Worm (Caenorhabditis elegans) whole organism, L3 larva: ENCODE results near the gene nhr-209.

Experiments used
- ZK546.5 ChIP-seq: sonication (generic microtip); optimal IDR thresholded peaks from 2 replicates; lab custom pipeline; 2017; ENCODE audit warnings: missing biosample characterization, missing genetic modification characterization
- aly-2 ChIP-seq: fragments of 150-350 bp; optimal IDR thresholded peaks from 2 replicates; lab custom pipeline; 2014; ENCODE audit warnings: missing biosample characterization, missing genetic modification characterization
- ama-1 ChIP-seq: fragments of 150-350 bp; optimal IDR thresholded peaks from 2 replicates; lab custom pipeline; 2018
- ceh-28 ChIP-seq: fragments of 150-350 bp; optimal IDR thresholded peaks from 2 replicates; lab custom pipeline; 2014; ENCODE audit warnings: missing biosample characterization, missing genetic modification reagents, missing genetic modification characterization
- ceh-82 ChIP-seq: fragments of 150-350 bp; optimal IDR thresholded peaks from 2 replicates; lab custom pipeline; 2014; ENCODE audit warnings: missing biosample characterization, missing genetic modification characterization
- daf-12 ChIP-seq: fragments of 150-350 bp; optimal IDR thresholded peaks from 2 replicates; lab custom pipeline; 2014; ENCODE audit warnings: missing biosample characterization, missing genetic modification reagents, missing genetic modification characterization
- egl-27 ChIP-seq: sonication (generic microtip); optimal IDR thresholded peaks from 4 replicates; lab custom pipeline; 2017; ENCODE audit warnings: missing biosample characterization, missing genetic modification reagents, missing genetic modification characterization
- egl-5 ChIP-seq: fragments of 150-350 bp; optimal IDR thresholded peaks from 2 replicates; lab custom pipeline; 2017; ENCODE audit warnings: missing biosample characterization, missing genetic modification reagents, missing genetic modification characterization, inconsistent platforms
- elt-2 ChIP-seq: sonication (generic microtip); optimal IDR thresholded peaks from 2 replicates; lab custom pipeline; 2016; ENCODE audit warnings: missing genetic modification reagents, mild to moderate bottlenecking, missing genetic modification characterization, missing compliant biosample characterization
- eor-1 ChIP-seq, 2 experiments: fragments of 150-350 bp; optimal IDR thresholded peaks; 2 replicates each; lab custom pipeline; 2014 to 2018; ENCODE audit warnings: missing biosample characterization in 2 of 2, missing genetic modification characterization in 2 of 2
- fkh-10 ChIP-seq: sonication (generic microtip); optimal IDR thresholded peaks from 2 replicates; lab custom pipeline; 2017; ENCODE audit warnings: missing biosample characterization, missing genetic modification reagents, missing genetic modification characterization
- fkh-2 ChIP-seq: fragments of 150-350 bp; optimal IDR thresholded peaks from 2 replicates; lab custom pipeline; 2014; ENCODE audit warnings: missing biosample characterization, missing genetic modification reagents, missing genetic modification characterization
- fos-1 ChIP-seq: fragments of 150-350 bp; optimal IDR thresholded peaks from 2 replicates; lab custom pipeline; 2014; ENCODE audit warnings: missing biosample characterization, missing genetic modification characterization
- hmg-11 ChIP-seq: sonication (generic microtip); optimal IDR thresholded peaks from 2 replicates; lab custom pipeline; 2016; ENCODE audit warnings: missing genetic modification characterization, missing compliant biosample characterization
- jun-1 ChIP-seq: fragments of 150-350 bp; optimal IDR thresholded peaks from 2 replicates; lab custom pipeline; 2014; ENCODE audit warnings: missing biosample characterization, missing genetic modification reagents, missing genetic modification characterization
- lin-15B ChIP-seq: fragments of 150-350 bp; optimal IDR thresholded peaks from 2 replicates; lab custom pipeline; 2014; ENCODE audit warnings: missing biosample characterization, missing genetic modification characterization
- lsy-12 ChIP-seq: sonication (generic microtip); optimal IDR thresholded peaks from 2 replicates; lab custom pipeline; 2016; ENCODE audit warnings: mild to moderate bottlenecking, missing genetic modification characterization, missing compliant biosample characterization
- mdl-1 ChIP-seq: fragments of 150-350 bp; optimal IDR thresholded peaks from 2 replicates; lab custom pipeline; 2014; ENCODE audit warnings: missing biosample characterization, missing genetic modification characterization
- mml-1 ChIP-seq: fragments of 150-350 bp; sonication (generic microtip); optimal IDR thresholded peaks from 3 replicates; lab custom pipeline; 2014; ENCODE audit warnings: missing biosample characterization, missing genetic modification characterization
- nfya-1 ChIP-seq: sonication (generic microtip); optimal IDR thresholded peaks from 2 replicates; lab custom pipeline; 2017; ENCODE audit warnings: missing genetic modification characterization, mild to moderate bottlenecking, missing compliant biosample characterization, antibody characterized with exemption, moderate library complexity; ENCODE audit not compliant: insufficient read depth
- nhr-11 ChIP-seq: fragments of 150-350 bp; optimal IDR thresholded peaks from 2 replicates; lab custom pipeline; 2014; ENCODE audit warnings: missing biosample characterization, missing genetic modification characterization
- nhr-12 ChIP-seq: fragments of 150-350 bp; optimal IDR thresholded peaks from 2 replicates; lab custom pipeline; 2014; ENCODE audit warnings: missing biosample characterization, missing genetic modification characterization
- nhr-23 ChIP-seq: fragments of 150-350 bp; optimal IDR thresholded peaks from 2 replicates; lab custom pipeline; 2014; ENCODE audit warnings: missing biosample characterization, missing genetic modification reagents, missing genetic modification characterization
- nhr-237 ChIP-seq: fragments of 150-350 bp; optimal IDR thresholded peaks from 2 replicates; lab custom pipeline; 2014; ENCODE audit warnings: missing biosample characterization, missing genetic modification characterization
- nhr-25 ChIP-seq: sonication (generic microtip); optimal IDR thresholded peaks from 2 replicates; lab custom pipeline; 2017; ENCODE audit warnings: missing biosample characterization, missing genetic modification characterization
- nhr-28 ChIP-seq: fragments of 150-350 bp; optimal IDR thresholded peaks from 2 replicates; lab custom pipeline; 2014; ENCODE audit warnings: missing biosample characterization, missing genetic modification characterization
- nhr-43 ChIP-seq: sonication (generic microtip); optimal IDR thresholded peaks from 2 replicates; lab custom pipeline; 2016; ENCODE audit warnings: mild to moderate bottlenecking, missing genetic modification characterization, missing compliant biosample characterization; ENCODE audit not compliant: poor library complexity, severe bottlenecking
- nhr-76 ChIP-seq: fragments of 150-350 bp; sonication (generic microtip); optimal IDR thresholded peaks from 5 replicates; lab custom pipeline; 2014; ENCODE audit warnings: missing biosample characterization, missing genetic modification characterization
- nhr-77 ChIP-seq: fragments of 150-350 bp; optimal IDR thresholded peaks from 2 replicates; lab custom pipeline; 2014; ENCODE audit warnings: missing biosample characterization, missing genetic modification characterization
- pha-4 ChIP-seq: fragments of 150-350 bp; optimal IDR thresholded peaks from 2 replicates; lab custom pipeline; 2014; ENCODE audit warnings: missing biosample characterization, missing genetic modification reagents, missing genetic modification characterization
- sea-2 ChIP-seq: fragments of 150-350 bp; sonication (generic microtip); optimal IDR thresholded peaks from 4 replicates; lab custom pipeline; 2014; ENCODE audit warnings: missing biosample characterization, missing genetic modification reagents, missing genetic modification characterization
- skn-1 ChIP-seq: fragments of 150-350 bp; optimal IDR thresholded peaks from 2 replicates; lab custom pipeline; 2014; ENCODE audit warnings: missing biosample characterization, missing genetic modification characterization
- snpc-4 ChIP-seq: fragments of 150-350 bp; optimal IDR thresholded peaks from 2 replicates; lab custom pipeline; 2014; ENCODE audit warnings: missing biosample characterization, missing genetic modification characterization
- tbx-2 ChIP-seq: sonication (generic microtip); optimal IDR thresholded peaks from 2 replicates; lab custom pipeline; 2016; ENCODE audit warnings: mild to moderate bottlenecking, missing genetic modification characterization, missing compliant biosample characterization
- unc-39 ChIP-seq: sonication (generic microtip); optimal IDR thresholded peaks from 4 replicates; lab custom pipeline; 2017; ENCODE audit warnings: missing biosample characterization, missing genetic modification characterization
- unc-62 ChIP-seq: fragments of 150-350 bp; sonication (generic microtip); optimal IDR thresholded peaks from 4 replicates; lab custom pipeline; 2014; ENCODE audit warnings: missing biosample characterization, missing genetic modification reagents, missing genetic modification characterization
- zag-1 ChIP-seq: fragments of 150-350 bp; optimal IDR thresholded peaks from 2 replicates; lab custom pipeline; 2014; ENCODE audit warnings: missing biosample characterization, missing genetic modification characterization
- ztf-11 ChIP-seq: fragments of 150-350 bp; optimal IDR thresholded peaks from 2 replicates; lab custom pipeline; 2014; ENCODE audit warnings: missing biosample characterization, missing genetic modification characterization
- ztf-4 ChIP-seq: fragments of 150-350 bp; optimal IDR thresholded peaks from 2 replicates; lab custom pipeline; 2014; ENCODE audit warnings: missing biosample characterization, missing genetic modification characterization

Gene nhr-209

DNA sequence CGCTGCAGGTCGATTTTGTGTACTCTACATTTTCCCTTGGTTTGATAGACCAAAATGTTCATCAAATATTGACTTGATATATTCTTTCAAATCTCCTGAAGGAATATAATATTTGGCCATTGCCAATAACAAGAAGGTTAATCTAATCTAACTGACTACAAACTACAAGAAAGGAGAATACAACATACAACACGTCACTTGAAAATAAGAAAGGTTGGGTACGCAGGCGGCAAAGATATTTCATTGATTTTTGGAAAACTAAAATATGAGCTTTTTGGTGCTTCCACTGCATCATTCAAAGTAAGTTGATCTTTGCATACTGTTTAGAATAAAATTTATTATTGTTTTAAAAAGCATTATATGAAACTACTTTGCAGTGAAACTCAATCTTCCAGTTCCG lies at the start of gene nhr-209:
nhr-209 (plus strand) TSS at position 27 of the 400 bp plus-strand sequence.
- TF ChIP-seq hmg-11 (tag; lab: Kevin White, UChicago) (no peak), nhr-77 (tag; lab: Kevin White, UChicago) (no peak), ztf-4 (tag; lab: Kevin White, UChicago) (no peak), tbx-2 (tag; lab: Kevin White, UChicago) (no peak), ama-1 (lab: Kevin White, UChicago) (no peak), unc-62 (GFP tag; lab: Kevin White, UChicago) (no peak), daf-12 (tag; lab: Kevin White, UChicago) (no peak), ztf-11 (tag; lab: Kevin White, UChicago) (no peak), egl-5 (no peak), fkh-10 (no peak), eor-1 (tag; optimal IDR thresholded peaks at IDR 0.05; lab: Kevin White, UChicago) (no peak), ZK546.5 (tag; lab: Kevin White, UChicago) (no peak), nhr-28 (tag; lab: Kevin White, UChicago) (no peak), snpc-4 (tag; lab: Kevin White, UChicago) (no peak), zag-1 (no peak), egl-27 (tag; lab: Kevin White, UChicago) (no peak), fkh-2 (tag; lab: Kevin White, UChicago) (no peak), nhr-237 (tag; lab: Kevin White, UChicago) (no peak), lin-15B (tag; lab: Kevin White, UChicago) (no peak), nhr-11 (tag; lab: Kevin White, UChicago) (no peak)

DNA sequence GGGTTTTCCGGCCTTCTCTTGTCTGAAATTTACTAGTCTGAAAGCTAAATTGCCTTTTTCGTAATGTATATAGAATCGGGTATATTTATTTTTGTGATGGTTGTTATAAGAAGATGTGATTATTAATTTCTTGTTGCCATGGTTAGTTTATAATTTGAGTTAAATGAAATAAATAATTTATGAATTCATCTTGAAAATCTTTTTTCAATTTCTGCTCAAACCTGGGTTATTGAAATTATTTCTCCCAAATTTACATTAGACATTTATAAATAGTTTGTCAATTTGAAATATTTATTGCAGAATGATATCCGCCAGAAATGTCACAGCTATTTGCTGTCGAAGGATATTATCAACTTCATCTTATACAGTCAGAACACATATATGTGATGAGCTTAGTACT lies 49.5 kb upstream of the nhr-209 start, which contains the start of gene dars-2:
dars-2 (plus strand) TSS at position 301 of the 400 bp plus-strand sequence.
- TF ChIP-seq ama-1 (lab: Kevin White, UChicago) (no peak), nhr-28 (tag; lab: Kevin White, UChicago) (no peak), eor-1 (tag; optimal IDR thresholded peaks at IDR 0.05; lab: Kevin White, UChicago) (no peak), tbx-2 (tag; lab: Kevin White, UChicago) (no peak), ztf-11 (tag; lab: Kevin White, UChicago) (no peak)

DNA sequence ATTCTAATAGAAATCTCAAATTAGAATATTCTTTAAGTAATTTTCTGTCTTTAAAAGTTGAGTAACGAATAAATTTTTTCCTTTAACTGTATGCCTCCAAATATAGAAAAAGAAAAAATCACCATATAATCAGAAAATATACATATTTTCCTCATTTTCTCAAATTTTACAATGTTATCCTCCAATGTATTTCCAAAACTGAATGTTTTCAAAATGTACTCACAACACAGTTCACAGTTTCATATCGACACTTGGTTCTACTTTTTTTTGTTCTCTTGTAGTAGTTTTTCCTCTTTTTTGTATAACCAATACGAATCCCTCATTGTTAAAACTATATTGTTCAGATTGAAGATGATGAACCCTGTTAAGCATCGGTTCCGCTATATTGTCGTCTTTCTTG lies 44.4 kb upstream of the nhr-209 start, which contains the start of gene F10C2.7:
F10C2.7 (plus strand) TSS at position 301 of the 400 bp plus-strand sequence.
- TF ChIP-seq nhr-12 (tag; lab: Kevin White, UChicago) (no peak), sea-2 (GFP tag; lab: Kevin White, UChicago) (no peak), nhr-23 (no peak), aly-2 (tag; lab: Kevin White, UChicago) (no peak), nhr-77 (tag; lab: Kevin White, UChicago) (no peak), daf-12 (tag; lab: Kevin White, UChicago) (no peak), ceh-82 (tag; lab: Kevin White, UChicago) (no peak), nhr-28 (tag; lab: Kevin White, UChicago) (no peak), fos-1 (no peak), mml-1 (tag; lab: Kevin White, UChicago) (no peak), hmg-11 (tag; lab: Kevin White, UChicago) (no peak), nhr-237 (tag; lab: Kevin White, UChicago) (no peak)
- TF ChIP-seq, all 47 proteins: peak for 0

DNA sequence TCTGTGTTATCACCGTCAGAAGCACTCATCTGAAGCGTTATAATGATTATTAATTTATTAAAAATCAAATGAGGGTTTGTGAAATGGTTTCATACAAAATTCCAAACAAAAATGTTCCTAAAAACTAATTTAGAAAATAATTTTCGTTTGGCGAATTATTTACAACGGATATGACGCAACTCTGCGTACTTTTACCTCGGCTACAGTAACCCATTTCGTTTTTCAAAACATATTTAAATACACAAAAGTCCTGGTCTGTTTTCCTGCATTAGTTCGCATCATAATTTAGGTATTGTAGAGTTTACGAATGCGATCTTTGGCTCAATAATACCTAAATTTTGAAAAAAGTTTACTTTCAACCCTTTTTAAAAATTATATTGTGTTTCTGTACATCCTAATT lies 38.2 kb upstream of the nhr-209 start, which contains the start of gene R07B7.2:
R07B7.2 (minus strand) TSS at position 35 of the 400 bp plus-strand sequence.
- no peak for TF ChIP-seq aly-2 (tag; lab: Kevin White, UChicago)
- no peak for TF ChIP-seq skn-1
- no peak for TF ChIP-seq fkh-2 (tag; lab: Kevin White, UChicago)
- TF ChIP-seq tbx-2 (tag; lab: Kevin White, UChicago) = no peak
- no peak for TF ChIP-seq fos-1
- no peak for TF ChIP-seq mdl-1
- TF ChIP-seq lsy-12 (tag; lab: Kevin White, UChicago) = no peak
- no peak for TF ChIP-seq nhr-43 (tag; lab: Kevin White, UChicago)
- TF ChIP-seq nhr-76 (tag; lab: Kevin White, UChicago) = no peak
- TF ChIP-seq ztf-11 (tag; lab: Kevin White, UChicago) = no peak

DNA sequence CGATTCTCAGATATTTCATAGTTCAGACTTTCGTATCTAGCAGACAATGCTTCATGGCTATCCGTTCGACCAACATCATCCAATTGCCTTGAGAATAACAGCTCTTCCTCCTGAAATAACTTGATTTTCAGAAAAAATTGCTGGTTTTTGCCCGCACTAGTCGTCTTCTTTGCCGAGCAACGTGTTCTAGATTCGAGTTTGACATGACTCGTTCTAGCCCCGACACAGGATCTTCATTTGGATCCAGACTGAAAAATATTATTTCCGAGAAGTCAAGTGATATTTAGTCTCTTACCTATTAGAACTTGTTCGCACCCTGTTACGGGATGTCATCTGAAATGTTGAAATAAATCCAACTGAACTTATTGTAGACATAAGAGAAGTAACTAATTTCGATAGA lies 34.9 kb upstream of the nhr-209 start, which contains the start of gene clh-6:
clh-6 (minus strand) TSS at position 333 of the 400 bp plus-strand sequence.
- TF ChIP-seq tbx-2 (tag; lab: Kevin White, UChicago) (no peak), pha-4 (tag; lab: Kevin White, UChicago) (peak; percentile 10), nhr-23 (no peak), unc-62 (GFP tag; lab: Kevin White, UChicago) (no peak), jun-1 (no peak), ztf-11 (tag; lab: Kevin White, UChicago) (no peak), ceh-28 (tag; lab: Kevin White, UChicago) (no peak), nfya-1 (tag; lab: Kevin White, UChicago) (no peak), ztf-4 (tag; lab: Kevin White, UChicago) (no peak), hmg-11 (tag; lab: Kevin White, UChicago) (no peak), fkh-10 (no peak), daf-12 (tag; lab: Kevin White, UChicago) (no peak), ama-1 (lab: Kevin White, UChicago) (peak; percentile 85), nhr-28 (tag; lab: Kevin White, UChicago) (no peak), egl-27 (tag; lab: Kevin White, UChicago) (no peak), nhr-237 (tag; lab: Kevin White, UChicago) (no peak), nhr-12 (tag; lab: Kevin White, UChicago) (no peak), nhr-76 (tag; lab: Kevin White, UChicago) (no peak), nhr-43 (tag; lab: Kevin White, UChicago) (no peak), nhr-25 (peak; percentile 4), ceh-82 (tag; lab: Kevin White, UChicago) (no peak), zag-1 (no peak), elt-2 (tag; lab: Kevin White, UChicago) (peak; percentile 9), unc-39 (tag; lab: Kevin White, UChicago) (no peak), lin-15B (tag; lab: Kevin White, UChicago) (no peak), snpc-4 (tag; lab: Kevin White, UChicago) (no peak), nhr-77 (tag; lab: Kevin White, UChicago) (no peak), lsy-12 (tag; lab: Kevin White, UChicago) (no peak)
